Fruit fly (Drosophila melanogaster): ENCODE measurements around the gene SMC6.
A peak's percentile ranks its signal among the peaks of the same experiment; 100 is the strongest.

Gene SMC6

DNA sequence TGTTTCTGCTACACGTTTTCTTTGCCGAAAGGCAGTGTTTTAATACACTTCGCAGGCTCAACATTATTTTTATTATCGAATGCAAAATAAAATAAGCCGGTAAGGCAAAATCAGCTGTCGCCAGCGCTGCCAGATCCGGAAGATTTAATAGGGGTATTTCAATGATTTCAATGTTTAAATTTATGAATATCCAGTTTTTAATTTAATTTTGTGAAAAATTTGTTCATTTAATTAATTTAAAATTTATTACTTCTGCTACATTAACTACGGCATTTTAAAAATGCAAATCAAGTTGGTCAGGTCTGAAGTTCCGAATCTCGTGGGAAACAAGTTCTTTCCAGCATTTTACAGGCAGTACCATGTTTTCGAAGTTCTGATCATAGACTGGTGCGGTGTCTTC is 44.4 kb downstream of the SMC6 start, which contains the start of gene Slimp:
Gene Slimp (minus strand): TSS at position 130 of the 400 bp plus-strand sequence.
- TF ChIP-seq Blimp-1 (GFP tag; optimal IDR thresholded peaks at IDR 0.05) (no peak), Hr38 (GFP tag; optimal IDR thresholded peaks at IDR 0.05) (no peak), pdm3 (GFP tag; optimal IDR thresholded peaks at IDR 0.05) (peak; percentile 52), CG10631 (GFP tag; optimal IDR thresholded peaks at IDR 0.05) (peak; percentile 15), OdsH (GFP tag; optimal IDR thresholded peaks at IDR 0.05) (peak; percentile 33), CG4318 (GFP tag; optimal IDR thresholded peaks at IDR 0.05) (no peak), CG32006 (GFP tag; optimal IDR thresholded peaks at IDR 0.05) (peak; percentile 13), CG11762 (GFP tag; optimal IDR thresholded peaks at IDR 0.05; ENCODE audit: insufficient read depth) (no peak), CG8119 (GFP tag; IDR thresholded peaks at IDR 0.05) (0 out of 3 replicates have a peak, but pooled peaks have one; percentile 15), Hr4 (GFP tag; optimal IDR thresholded peaks at IDR 0.05) (peak; percentile 46), acj6 (GFP tag; optimal IDR thresholded peaks at IDR 0.05) (peak; percentile 42), topi (GFP tag; optimal IDR thresholded peaks at IDR 0.05) (peak; percentile 29), CG6163 (GFP tag; IDR thresholded peaks at IDR 0.05) (peak; percentile 53; the same call in 1 of the 3 replicates), CG8319 (GFP tag; optimal IDR thresholded peaks at IDR 0.05) (no peak), Sox102F (GFP tag; optimal IDR thresholded peaks at IDR 0.05) (no peak), svp (GFP tag) (peak; percentile 76), Sox15 (GFP tag; optimal IDR thresholded peaks at IDR 0.05) (no peak), CG9139 (GFP tag; optimal IDR thresholded peaks at IDR 0.05) (no peak), net (GFP tag; optimal IDR thresholded peaks at IDR 0.05) (no peak), achi (GFP tag; optimal IDR thresholded peaks at IDR 0.05) (peak; percentile 26), CG3032 (tag; optimal IDR thresholded peaks at IDR 0.05) (peak; percentile 14), dsx (GFP tag; optimal IDR thresholded peaks at IDR 0.05; ENCODE audit: poor library complexity, severe bottlenecking) (no peak), Smox (GFP tag; optimal IDR thresholded peaks at IDR 0.05) (peak; percentile 37), CG3919 (GFP tag; optimal IDR thresholded peaks at IDR 0.05) (no peak), Eip75B (GFP tag; optimal IDR thresholded peaks at IDR 0.05) (peak; percentile 18), Gug (GFP tag; IDR thresholded peaks at IDR 0.05) (no peak), vri (GFP tag; optimal IDR thresholded peaks at IDR 0.05) (peak; percentile 46), Met (GFP tag; optimal IDR thresholded peaks at IDR 0.05) (peak; percentile 43), CG6276 (GFP tag; optimal IDR thresholded peaks at IDR 0.05) (no peak), CG31627 (GFP tag; optimal IDR thresholded peaks at IDR 0.05) (peak; percentile 27), CG34406 (GFP tag; optimal IDR thresholded peaks at IDR 0.05) (peak; percentile 10), Eip78C (GFP tag) (peak; percentile 83), CG11294 (GFP tag; IDR thresholded peaks at IDR 0.05) (no peak), CG15336 (GFP tag; IDR thresholded peaks at IDR 0.05) (no peak), CG1621 (tag; optimal IDR thresholded peaks at IDR 0.05) (no peak), Sox14 (GFP tag; optimal IDR thresholded peaks at IDR 0.05) (peak; percentile 5), CG6808 (GFP tag; optimal IDR thresholded peaks at IDR 0.05) (no peak), esn (GFP tag; optimal IDR thresholded peaks at IDR 0.05) (peak; percentile 55), lz (GFP tag; optimal IDR thresholded peaks at IDR 0.05) (peak; percentile 40), CG8632 (GFP tag; optimal IDR thresholded peaks at IDR 0.05) (no peak), Hr39 (GFP tag; optimal IDR thresholded peaks at IDR 0.05) (peak; percentile 1), CG11902 (GFP tag; optimal IDR thresholded peaks at IDR 0.05) (no peak), CG10669 (GFP tag; optimal IDR thresholded peaks at IDR 0.05) (no peak), fd85E (GFP tag; optimal IDR thresholded peaks at IDR 0.05) (no peak), dac (GFP tag; optimal IDR thresholded peaks at IDR 0.05) (no peak), Ets96B (tag; optimal IDR thresholded peaks at IDR 0.05) (peak; percentile 3)
